Worm (Caenorhabditis elegans) whole organism, mixed stage, embryonic: ENCODE data around the gene rpb-4.

ENCODE experiments used
- bed-3 ChIP-seq: fragments of 200-800 bp; sonication (Bioruptor generic); optimal IDR thresholded peaks from 3 replicates; lab custom pipeline; 2018; ENCODE audit warnings: mild to moderate bottlenecking, missing genetic modification characterization, moderate library complexity, missing compliant biosample characterization
- ceh-43 ChIP-seq: fragments of 200-800 bp; sonication (Bioruptor generic); optimal IDR thresholded peaks from 2 replicates; lab custom pipeline; 2018; ENCODE audit warnings: mild to moderate bottlenecking, missing genetic modification characterization, moderate library complexity, missing compliant biosample characterization
- drap-1 ChIP-seq: fragments of 200-800 bp; sonication (Bioruptor generic); optimal IDR thresholded peaks from 3 replicates; lab custom pipeline; 2018; ENCODE audit warnings: mild to moderate bottlenecking, missing genetic modification characterization, missing compliant biosample characterization
- lin-32 ChIP-seq: fragments of 200-800 bp; sonication (Bioruptor generic); optimal IDR thresholded peaks from 2 replicates; lab custom pipeline; 2018; ENCODE audit warnings: mild to moderate bottlenecking, missing genetic modification characterization, missing compliant biosample characterization
- nhr-237 ChIP-seq: fragments of 150-350 bp; optimal IDR thresholded peaks from 2 replicates; lab custom pipeline; 2014; ENCODE audit warnings: missing biosample characterization, missing genetic modification characterization
- nhr-76 ChIP-seq: sonication (generic microtip); optimal IDR thresholded peaks from 2 replicates; lab custom pipeline; 2017; ENCODE audit warnings: missing biosample characterization, missing genetic modification characterization
- pha-4 ChIP-seq: fragments of 150-350 bp; optimal IDR thresholded peaks from 2 replicates; lab custom pipeline; 2018; ENCODE audit warnings: missing biosample characterization, missing genetic modification reagents, missing genetic modification characterization
- unc-39 ChIP-seq: fragments of 150-350 bp; optimal IDR thresholded peaks from 2 replicates; lab custom pipeline; 2014; ENCODE audit warnings: missing biosample characterization, missing genetic modification characterization
- ztf-11 ChIP-seq: fragments of 150-350 bp; optimal IDR thresholded peaks from 2 replicates; lab custom pipeline; 2014; ENCODE audit warnings: missing biosample characterization, missing genetic modification characterization

- no peak for TF ChIP-seq bed-3 (GFP tag; lab: Kevin White, UChicago)
- no peak for TF ChIP-seq lin-32 (GFP tag; lab: Kevin White, UChicago)
- TF ChIP-seq ztf-11 (tag; lab: Kevin White, UChicago), result no peak
- no peak for TF ChIP-seq unc-39 (tag; lab: Kevin White, UChicago)
- no peak for TF ChIP-seq pha-4 (tag; lab: Kevin White, UChicago)
- no peak for TF ChIP-seq nhr-76 (tag; lab: Kevin White, UChicago)
- TF ChIP-seq ceh-43, result no peak
- TF ChIP-seq drap-1 (GFP tag; lab: Kevin White, UChicago), result no peak
- TF ChIP-seq nhr-237 (tag; lab: Kevin White, UChicago), result no peak
Observed at ce11 chrII:7325063-7325480, 49.2 kb upstream of the rpb-4 start.
